Worm (Caenorhabditis elegans): ENCODE measurements around the gene str-255.
A peak's percentile ranks its signal among the peaks of the same experiment; 100 is the strongest.

str-255 gene

ce11 chrV:2135323-2135722 is 28.3 kb downstream of the str-255 start (continued):
- TF ChIP-seq snpc-4 (tag; optimal IDR thresholded peaks at IDR 0.05) = peak; percentile 23
- TF ChIP-seq R02D3.7 (tag; optimal IDR thresholded peaks at IDR 0.05) = no peak
- TF ChIP-seq lsy-12 (tag; optimal IDR thresholded peaks at IDR 0.05) = no peak
- no peak for TF ChIP-seq nhr-11 (tag; optimal IDR thresholded peaks at IDR 0.05)
- TF ChIP-seq nhr-67 (tag; optimal IDR thresholded peaks at IDR 0.05) = no peak
- no peak for TF ChIP-seq sea-2 (GFP tag; optimal IDR thresholded peaks at IDR 0.05)
- TF ChIP-seq mml-1 (tag; optimal IDR thresholded peaks at IDR 0.05) = no peak
- no peak for TF ChIP-seq nhr-25 (tag; optimal IDR thresholded peaks at IDR 0.05)
- TF ChIP-seq daf-12 (tag; optimal IDR thresholded peaks at IDR 0.05) = no peak
- no peak for TF ChIP-seq unc-39 (tag; optimal IDR thresholded peaks at IDR 0.05)
- TF ChIP-seq hmg-11 (tag; optimal IDR thresholded peaks at IDR 0.05) = peak; percentile 54
- TF ChIP-seq nhr-237 (tag; optimal IDR thresholded peaks at IDR 0.05) = no peak
- no peak for TF ChIP-seq mdl-1 (tag; optimal IDR thresholded peaks at IDR 0.05)
- TF ChIP-seq fos-1 (tag; optimal IDR thresholded peaks at IDR 0.05) = no peak
- no peak for TF ChIP-seq eor-1 (tag; optimal IDR thresholded peaks at IDR 0.05)
- TF ChIP-seq ztf-4 (tag; optimal IDR thresholded peaks at IDR 0.05) = no peak
- TF ChIP-seq elt-3 (tag; optimal IDR thresholded peaks at IDR 0.05) = no peak
- TF ChIP-seq nfya-1 (tag; optimal IDR thresholded peaks at IDR 0.05; ENCODE audit: insufficient read depth) = peak; percentile 52
- peak; percentile 27 for TF ChIP-seq fkh-10 (GFP tag; optimal IDR thresholded peaks at IDR 0.05)
- TF ChIP-seq lin-15B (tag; optimal IDR thresholded peaks at IDR 0.05) = no peak

DNA sequence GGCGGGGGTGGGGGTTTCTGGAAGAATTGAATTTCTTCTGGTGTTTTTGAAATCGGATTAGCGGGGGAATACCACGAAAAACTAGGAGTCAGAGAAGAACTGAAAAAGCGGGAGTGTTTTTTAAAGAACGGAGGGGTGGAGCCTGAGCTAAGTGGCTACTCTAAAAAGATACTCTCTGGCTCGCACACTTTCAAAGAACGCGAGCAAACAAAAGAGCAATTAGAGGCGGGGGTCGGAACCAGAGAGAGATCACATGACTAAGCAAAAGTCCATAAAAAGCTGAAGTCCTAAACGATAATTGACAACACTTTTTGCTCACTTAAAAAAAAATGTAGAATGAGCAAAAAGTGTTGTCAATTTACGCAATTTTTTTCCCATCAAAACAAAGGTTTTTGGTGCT is 29.3 kb downstream of the str-255 start:
- TF ChIP-seq elt-2 (tag; optimal IDR thresholded peaks at IDR 0.05) (no peak), nhr-12 (tag; optimal IDR thresholded peaks at IDR 0.05) (no peak), lin-39 (tag; optimal IDR thresholded peaks at IDR 0.05) (peak; percentile 56), ztf-4 (tag; optimal IDR thresholded peaks at IDR 0.05) (no peak), nfya-1 (tag; optimal IDR thresholded peaks at IDR 0.05; ENCODE audit: insufficient read depth) (peak; percentile 35)

- TF ChIP-seq mdl-1 (tag; optimal IDR thresholded peaks at IDR 0.05) (peak; percentile 49), ZK546.5 (tag; optimal IDR thresholded peaks at IDR 0.05) (no peak), nhr-12 (tag; optimal IDR thresholded peaks at IDR 0.05) (no peak), unc-39 (tag; optimal IDR thresholded peaks at IDR 0.05) (no peak), fkh-2 (tag; optimal IDR thresholded peaks at IDR 0.05) (no peak), daf-12 (tag; optimal IDR thresholded peaks at IDR 0.05) (no peak), elt-1 (tag; optimal IDR thresholded peaks at IDR 0.05) (no peak), eor-1 (tag; optimal IDR thresholded peaks at IDR 0.05) (no peak), nhr-43 (tag; optimal IDR thresholded peaks at IDR 0.05; ENCODE audit: poor library complexity, severe bottlenecking) (no peak), elt-3 (tag; optimal IDR thresholded peaks at IDR 0.05) (no peak), nhr-76 (tag; optimal IDR thresholded peaks at IDR 0.05) (no peak), nhr-11 (tag; optimal IDR thresholded peaks at IDR 0.05) (no peak), pqm-1 (tag; optimal IDR thresholded peaks at IDR 0.05) (peak; percentile 11), mml-1 (tag; optimal IDR thresholded peaks at IDR 0.05) (peak; percentile 93), snpc-4 (tag; optimal IDR thresholded peaks at IDR 0.05) (peak; percentile 50), ama-1 (optimal IDR thresholded peaks at IDR 0.05) (no peak), aly-2 (tag; optimal IDR thresholded peaks at IDR 0.05) (no peak), nhr-25 (tag; optimal IDR thresholded peaks at IDR 0.05) (no peak), ztf-4 (tag; optimal IDR thresholded peaks at IDR 0.05) (no peak), elt-2 (tag; optimal IDR thresholded peaks at IDR 0.05) (peak; percentile 5), unc-62 (GFP tag; optimal IDR thresholded peaks at IDR 0.05) (no peak), hmg-11 (tag; optimal IDR thresholded peaks at IDR 0.05) (peak; percentile 80), lin-39 (tag; optimal IDR thresholded peaks at IDR 0.05) (peak; percentile 74), tbx-2 (tag; optimal IDR thresholded peaks at IDR 0.05) (peak; percentile 7), ceh-82 (tag; optimal IDR thresholded peaks at IDR 0.05) (no peak), egl-5 (tag; optimal IDR thresholded peaks at IDR 0.05) (peak; percentile 42), R02D3.7 (tag; optimal IDR thresholded peaks at IDR 0.05) (no peak), nhr-237 (tag; optimal IDR thresholded peaks at IDR 0.05) (no peak), pha-4 (tag; optimal IDR thresholded peaks at IDR 0.05) (peak; percentile 50), nfya-1 (tag; optimal IDR thresholded peaks at IDR 0.05; ENCODE audit: insufficient read depth) (peak; percentile 86), fkh-10 (GFP tag; optimal IDR thresholded peaks at IDR 0.05) (peak; percentile 68), jun-1 (tag; optimal IDR thresholded peaks at IDR 0.05) (peak; percentile 28), ztf-11 (tag; optimal IDR thresholded peaks at IDR 0.05) (no peak)
Observed at ce11 chrV:2133512-2133911, 30.1 kb downstream of the str-255 start.
